Fruit fly (Drosophila melanogaster) whole organism, embryonic: ENCODE data around the gene pbl.
A peak's percentile ranks its signal among the peaks of the same experiment; 100 is the strongest.

Experiments
- Adf1 ChIP-seq: fragments of 200-800 bp; sonication (Bioruptor generic); IDR thresholded peaks from 2 replicates; pipeline ENCODE4 v1.3.6; 2022; ENCODE audit warnings: missing biosample characterization, missing genetic modification characterization
- Bdp1 ChIP-seq: fragments of 200-800 bp; sonication (Bioruptor generic); optimal IDR thresholded peaks from 3 replicates; lab custom pipeline; 2016; ENCODE audit warnings: missing biosample characterization, missing genetic modification characterization
- Bgb ChIP-seq: fragments of 200-800 bp; sonication (Bioruptor generic); IDR thresholded peaks from 2 replicates; pipeline ENCODE4 v1.3.6; 2022; ENCODE audit warnings: missing biosample characterization, missing genetic modification characterization; ENCODE audit not compliant: partially characterized antibody
- CG12744 ChIP-seq: fragments of 200-800 bp; sonication (Bioruptor generic); optimal IDR thresholded peaks from 2 replicates; lab custom pipeline; 2016; ENCODE audit warnings: missing biosample characterization, missing genetic modification characterization
- CG13123 ChIP-seq: fragments of 200-800 bp; sonication (Bioruptor generic); optimal IDR thresholded peaks from 2 replicates; lab custom pipeline; 2016; ENCODE audit warnings: missing biosample characterization, missing genetic modification characterization
- CG13624 ChIP-seq: fragments of 200-800 bp; sonication (Bioruptor generic); optimal IDR thresholded peaks from 2 replicates; lab custom pipeline; 2016; ENCODE audit warnings: missing biosample characterization, missing genetic modification characterization
- CG14014 ChIP-seq: fragments of 200-800 bp; sonication (Bioruptor generic); IDR thresholded peaks from 2 replicates; pipeline ENCODE4 v1.3.6; 2022; ENCODE audit warnings: missing biosample characterization, missing genetic modification characterization
- CG14050 ChIP-seq: fragments of 200-800 bp; sonication (Bioruptor generic); IDR thresholded peaks from 3 replicates; pipeline ENCODE4 v1.3.6; 2022; ENCODE audit warnings: missing biosample characterization, missing genetic modification characterization
- CG15011 ChIP-seq: fragments of 200-800 bp; sonication (Bioruptor generic); optimal IDR thresholded peaks from 3 replicates; lab custom pipeline; 2018; ENCODE audit warnings: missing biosample characterization, mild to moderate bottlenecking, missing genetic modification characterization
- CG16813 ChIP-seq: fragments of 200-800 bp; sonication (Bioruptor generic); IDR thresholded peaks from 3 replicates; pipeline ENCODE4 v1.3.6; 2022; ENCODE audit warnings: missing biosample characterization, missing genetic modification characterization; ENCODE audit not compliant: partially characterized antibody
- CG17361 ChIP-seq: fragments of 200-800 bp; sonication (Bioruptor generic); IDR thresholded peaks from 3 replicates; pipeline ENCODE4 v1.3.6; 2022; ENCODE audit warnings: missing biosample characterization, missing genetic modification characterization
- CG18619 ChIP-seq: fragments of 200-800 bp; sonication (Bioruptor generic); optimal IDR thresholded peaks from 3 replicates; lab custom pipeline; 2017; ENCODE audit warnings: missing biosample characterization, mild to moderate bottlenecking, missing genetic modification characterization
- CG30403 ChIP-seq: fragments of 200-800 bp; sonication (Bioruptor generic); optimal IDR thresholded peaks from 3 replicates; lab custom pipeline; 2016; ENCODE audit warnings: missing biosample characterization, missing genetic modification characterization
- CG3281 ChIP-seq: fragments of 200-800 bp; sonication (Bioruptor generic); optimal IDR thresholded peaks from 3 replicates; lab custom pipeline; 2017; ENCODE audit warnings: missing biosample characterization, mild to moderate bottlenecking, missing genetic modification characterization
- CG3407 ChIP-seq: fragments of 200-800 bp; sonication (Bioruptor generic); optimal IDR thresholded peaks from 2 replicates; lab custom pipeline; 2018; ENCODE audit warnings: missing biosample characterization, mild to moderate bottlenecking, missing genetic modification characterization
- CG4360 ChIP-seq: fragments of 200-800 bp; sonication (Bioruptor generic); IDR thresholded peaks from 2 replicates; pipeline ENCODE4 v1.3.6; 2022; ENCODE audit warnings: missing biosample characterization, missing genetic modification characterization
- CG4617 ChIP-seq: fragments of 200-800 bp; sonication (Bioruptor generic); optimal IDR thresholded peaks from 3 replicates; lab custom pipeline; 2016; ENCODE audit warnings: missing biosample characterization, missing genetic modification characterization, borderline replicate concordance
- CG7372 ChIP-seq: fragments of 200-800 bp; sonication (Bioruptor generic); IDR thresholded peaks from 2 replicates; pipeline ENCODE4 v1.3.6; 2022; ENCODE audit warnings: missing biosample characterization, missing genetic modification characterization
- CG7556 ChIP-seq: fragments of 200-800 bp; sonication (Bioruptor generic); optimal IDR thresholded peaks from 2 replicates; lab custom pipeline; 2017; ENCODE audit warnings: missing biosample characterization, mild to moderate bottlenecking, missing genetic modification characterization
- CG9727 ChIP-seq: fragments of 200-800 bp; sonication (Bioruptor generic); optimal IDR thresholded peaks from 3 replicates; lab custom pipeline; 2017; ENCODE audit warnings: missing biosample characterization, mild to moderate bottlenecking, missing genetic modification characterization
- CoRest ChIP-seq: fragments of 200-800 bp; sonication (Bioruptor generic); optimal IDR thresholded peaks from 3 replicates; lab custom pipeline; 2018; ENCODE audit warnings: missing biosample characterization, mild to moderate bottlenecking, missing genetic modification characterization, moderate library complexity
- D19A ChIP-seq: fragments of 200-800 bp; optimal IDR thresholded peaks from 3 replicates; lab custom pipeline; 2019; ENCODE audit warnings: missing biosample characterization, mild to moderate bottlenecking, missing genetic modification characterization, moderate library complexity
- Hr51 ChIP-seq, 2 experiments: fragments of 200-800 bp; sonication (Bioruptor generic); optimal IDR thresholded peaks; 2 replicates in 1 of 2; 3 replicates in 1 of 2; lab custom pipeline; 2016 to 2018; ENCODE audit warnings: missing biosample characterization in 2 of 2, missing genetic modification characterization in 2 of 2, mild to moderate bottlenecking in 1 of 2, moderate library complexity in 1 of 2
- Hr78 ChIP-seq, 2 experiments: fragments of 200-800 bp in 1 of 2; fragments of >200 bp in 1 of 2; sonication (Bioruptor generic) in 1 of 2; optimal IDR thresholded peaks; 2 replicates each; lab custom pipeline; 2017 to 2019; ENCODE audit warnings: missing biosample characterization in 2 of 2, missing genetic modification characterization in 2 of 2, mild to moderate bottlenecking in 1 of 2, moderate library complexity in 1 of 2
- Lim3 ChIP-seq: fragments of 200-800 bp; sonication (Bioruptor generic); IDR thresholded peaks from 2 replicates; pipeline ENCODE4 v1.3.6; 2022; ENCODE audit warnings: missing biosample characterization, missing genetic modification characterization
- Med ChIP-seq: fragments of 200-800 bp; sonication (Bioruptor generic); peaks from one replicate; lab custom pipeline; 2016; ENCODE audit warnings: missing biosample characterization, missing genetic modification characterization, mild to moderate bottlenecking, inconsistent platforms, moderate library complexity
- ap ChIP-seq: fragments of 200-800 bp; sonication (Bioruptor generic); IDR thresholded peaks from 2 replicates; pipeline ENCODE4 v1.3.6; 2022; ENCODE audit warnings: missing biosample characterization, missing genetic modification characterization
- ash1 ChIP-seq: fragments of 200-800 bp; sonication (Bioruptor generic); optimal IDR thresholded peaks from 2 replicates; lab custom pipeline; 2018; ENCODE audit warnings: missing biosample characterization, mild to moderate bottlenecking, missing genetic modification characterization
- bbx ChIP-seq: fragments of 200-800 bp; sonication (Bioruptor generic); IDR thresholded peaks from 2 replicates; pipeline ENCODE4 v1.3.6; 2022; ENCODE audit warnings: missing biosample characterization, missing genetic modification characterization; ENCODE audit not compliant: partially characterized antibody
- corto ChIP-seq: fragments of 200-800 bp; sonication (Bioruptor generic); optimal IDR thresholded peaks from 2 replicates; lab custom pipeline; 2016; ENCODE audit warnings: missing biosample characterization, mild to moderate bottlenecking, missing genetic modification characterization, moderate library complexity
- crol ChIP-seq: fragments of 200-800 bp; sonication (Bioruptor generic); IDR thresholded peaks from 2 replicates; pipeline ENCODE4 v1.3.6; 2022; ENCODE audit warnings: missing biosample characterization, missing genetic modification characterization
- da ChIP-seq: fragments of 200-800 bp; sonication (Bioruptor generic); optimal IDR thresholded peaks from 2 replicates; lab custom pipeline; 2016; ENCODE audit warnings: missing biosample characterization, missing genetic modification characterization
- dimm ChIP-seq: fragments of 200-800 bp; sonication (Bioruptor generic); IDR thresholded peaks from 2 replicates; pipeline ENCODE4 v1.3.6; 2022; ENCODE audit warnings: missing biosample characterization, missing genetic modification characterization
- dm ChIP-seq: fragments of 200-800 bp; sonication (Bioruptor generic); optimal IDR thresholded peaks from 3 replicates; lab custom pipeline; 2016; ENCODE audit warnings: missing biosample characterization, missing genetic modification characterization
- dmrt11E ChIP-seq: fragments of 200-800 bp; sonication (Bioruptor generic); optimal IDR thresholded peaks from 3 replicates; lab custom pipeline; 2018; ENCODE audit warnings: missing biosample characterization, mild to moderate bottlenecking, missing genetic modification characterization, moderate library complexity
- dpn ChIP-seq, 2 experiments: fragments of 200-800 bp; sonication (Bioruptor generic); optimal IDR thresholded peaks; 3 replicates each; lab custom pipeline; 2016; ENCODE audit warnings: missing biosample characterization in 2 of 2, missing genetic modification characterization in 2 of 2
- en ChIP-seq: fragments of 200-800 bp; sonication (Bioruptor generic); optimal IDR thresholded peaks from 2 replicates; lab custom pipeline; 2016; ENCODE audit warnings: missing biosample characterization, missing genetic modification characterization
- exex ChIP-seq: fragments of 200-800 bp; sonication (Bioruptor generic); optimal IDR thresholded peaks from 4 replicates; lab custom pipeline; 2018; ENCODE audit warnings: missing biosample characterization, mild to moderate bottlenecking, missing genetic modification characterization, moderate library complexity
- hth ChIP-seq: fragments of >200 bp; optimal IDR thresholded peaks from 2 replicates; lab custom pipeline; 2017; ENCODE audit warnings: inconsistent platforms
- mld ChIP-seq: fragments of 200-800 bp; sonication (Bioruptor generic); IDR thresholded peaks from 3 replicates; pipeline ENCODE4 v1.3.6; 2022; ENCODE audit warnings: missing biosample characterization, missing genetic modification characterization; ENCODE audit not compliant: partially characterized antibody
- pb ChIP-seq: fragments of 200-800 bp; sonication (Bioruptor generic); optimal IDR thresholded peaks from 3 replicates; lab custom pipeline; 2016; ENCODE audit warnings: missing biosample characterization, missing genetic modification characterization
- sens ChIP-seq: fragments of 200-800 bp; sonication (Bioruptor generic); peaks from one replicate; lab custom pipeline; 2016; ENCODE audit warnings: missing biosample characterization, missing genetic modification characterization
- sim ChIP-seq: fragments of 200-800 bp; sonication (Bioruptor generic); IDR thresholded peaks from 2 replicates; pipeline ENCODE4 v1.3.6; 2022; ENCODE audit warnings: missing biosample characterization, missing genetic modification characterization
- sisA ChIP-seq: fragments of 200-800 bp; sonication (Bioruptor generic); IDR thresholded peaks from 2 replicates; pipeline ENCODE4 v1.3.6; 2022; ENCODE audit warnings: missing biosample characterization, missing genetic modification characterization
- slbo ChIP-seq: fragments of 200-800 bp; sonication (Bioruptor generic); IDR thresholded peaks from 2 replicates; pipeline ENCODE4 v1.3.6; 2022; ENCODE audit warnings: missing biosample characterization, missing genetic modification characterization
- ssp ChIP-seq: fragments of 200-800 bp; sonication (Bioruptor generic); IDR thresholded peaks from 2 replicates; pipeline ENCODE4 v1.3.6; 2022; ENCODE audit warnings: missing biosample characterization, missing genetic modification characterization
- tgo ChIP-seq: fragments of 200-800 bp; sonication (Bioruptor generic); IDR thresholded peaks from 3 replicates; pipeline ENCODE4 v1.3.6; 2022; ENCODE audit warnings: missing biosample characterization, missing genetic modification characterization
- ttk ChIP-seq: fragments of 200-800 bp; sonication (Bioruptor generic); IDR thresholded peaks from 2 replicates; pipeline ENCODE4 v2.1.2; 2022; ENCODE audit warnings: missing biosample characterization, missing genetic modification characterization
- tup ChIP-seq: fragments of 200-800 bp; sonication (Bioruptor generic); optimal IDR thresholded peaks from 2 replicates; lab custom pipeline; 2016; ENCODE audit warnings: missing biosample characterization, mild to moderate bottlenecking, missing genetic modification characterization, moderate library complexity
- twi ChIP-seq: fragments of 200-800 bp; optimal IDR thresholded peaks from 2 replicates; lab custom pipeline; 2019; ENCODE audit warnings: missing biosample characterization, mild to moderate bottlenecking, missing genetic modification characterization, moderate library complexity
- vfl ChIP-seq: fragments of 200-800 bp; sonication (Bioruptor generic); optimal IDR thresholded peaks from 2 replicates; lab custom pipeline; 2016; ENCODE audit warnings: missing biosample characterization, missing genetic modification characterization
- zf30C ChIP-seq: fragments of 200-800 bp; sonication (Bioruptor generic); optimal IDR thresholded peaks from 3 replicates; lab custom pipeline; 2018; ENCODE audit warnings: missing biosample characterization, mild to moderate bottlenecking, missing genetic modification characterization

The pbl gene

dm6 chr3L:7848617-7849016, 63.1 kb downstream of the pbl start:
- no peak for TF ChIP-seq ap (GFP tag; lab: Robert Waterston, UW)
- TF ChIP-seq CG13123: no peak
- TF ChIP-seq zf30C: no peak
- no peak; the same call in 2 of the 3 replicates for TF ChIP-seq CG14050 (GFP tag; lab: Robert Waterston, UW)
- TF ChIP-seq hth: no peak
- TF ChIP-seq CG4617 (GFP tag; lab: Kevin White, UChicago): no peak
- no peak for TF ChIP-seq mld (GFP tag; lab: Robert Waterston, UW)
- no peak for TF ChIP-seq Adf1 (GFP tag; lab: Robert Waterston, UW)
- TF ChIP-seq vfl: no peak
- no peak for TF ChIP-seq Bgb
- TF ChIP-seq Lim3: no peak
- TF ChIP-seq Bdp1 (GFP tag; lab: Kevin White, UChicago): no peak
- no peak for TF ChIP-seq crol (GFP tag; lab: Robert Waterston, UW)
- no peak for TF ChIP-seq CG17361 (GFP tag; lab: Robert Waterston, UW)
- no peak for TF ChIP-seq dimm (GFP tag; lab: Robert Waterston, UW)
- TF ChIP-seq CG4360 (GFP tag; lab: Robert Waterston, UW): 0 out of 2 replicates have a peak, but pooled peaks have one; percentile 22
- TF ChIP-seq CG14014 (GFP tag; lab: Robert Waterston, UW): 0 out of 2 replicates have a peak, but pooled peaks have one; percentile 38
- no peak for TF ChIP-seq sisA
- TF ChIP-seq pb (GFP tag; lab: Kevin White, UChicago): no peak
- no peak for TF ChIP-seq CG16813 (GFP tag; lab: Robert Waterston, UW)
- peak; percentile 74 for TF ChIP-seq sens (GFP tag; lab: Kevin White, UChicago)
- no peak for TF ChIP-seq exex
- no peak; the same call in 2 of the 3 replicates for TF ChIP-seq tgo (GFP tag; lab: Robert Waterston, UW)
- no peak for TF ChIP-seq CG3407
- no peak for TF ChIP-seq corto (GFP tag; lab: Kevin White, UChicago)
- no peak for TF ChIP-seq twi
- no peak for TF ChIP-seq ttk
- peak; percentile 20 for TF ChIP-seq CG7556
- no peak for TF ChIP-seq dmrt11E
- no peak for TF ChIP-seq CG3281 (GFP tag; lab: Kevin White, UChicago)
- TF ChIP-seq CG12744: no peak
- no peak for TF ChIP-seq en (GFP tag; lab: Kevin White, UChicago)
- TF ChIP-seq ssp (GFP tag; lab: Robert Waterston, UW): no peak
- TF ChIP-seq CG30403 (GFP tag; lab: Kevin White, UChicago): peak; percentile 4
- no peak for TF ChIP-seq D19A
- no peak for TF ChIP-seq dpn (GFP tag; optimal IDR thresholded peaks at IDR 0.05; lab: Kevin White, UChicago)
- peak; percentile 1 for TF ChIP-seq CG18619 (GFP tag; lab: Kevin White, UChicago)
- no peak for TF ChIP-seq slbo (GFP tag; lab: Robert Waterston, UW)
- TF ChIP-seq CG9727 (GFP tag; lab: Kevin White, UChicago): no peak
- no peak for TF ChIP-seq tup (GFP tag; lab: Kevin White, UChicago)
- TF ChIP-seq CG7372: no peak
- no peak for TF ChIP-seq da (GFP tag; lab: Kevin White, UChicago)
- TF ChIP-seq CoRest: peak; percentile 1
- no peak for TF ChIP-seq bbx (GFP tag; lab: Robert Waterston, UW)
- TF ChIP-seq CG15011: no peak
- no peak for TF ChIP-seq sim (GFP tag; lab: Robert Waterston, UW)
- peak; percentile 4 for TF ChIP-seq CG13624 (GFP tag; lab: Kevin White, UChicago)
- peak; percentile 75 for TF ChIP-seq Med (GFP tag; lab: Kevin White, UChicago)
- TF ChIP-seq Hr78 (GFP tag; optimal IDR thresholded peaks at IDR 0.05; lab: Kevin White, UChicago): no peak
- TF ChIP-seq Hr51 (GFP tag; optimal IDR thresholded peaks at IDR 0.05; lab: Kevin White, UChicago): peak in 1 of 2 experiments; percentile 27
- no peak for TF ChIP-seq ash1 (GFP tag; lab: Kevin White, UChicago)
- no peak for TF ChIP-seq dm
